Worm (Caenorhabditis elegans) whole organism, mixed stage, embryonic: Measurements from ENCODE around the gene stg-1.

Experiments
- ceh-39 ChIP-seq: fragments of 150-350 bp; optimal IDR thresholded peaks from 2 replicates; lab custom pipeline; 2014; ENCODE audit warnings: missing biosample characterization, missing genetic modification characterization
- elt-1 ChIP-seq: sonication (generic microtip); optimal IDR thresholded peaks from 2 replicates; lab custom pipeline; 2017; ENCODE audit warnings: missing genetic modification characterization, mild to moderate bottlenecking, missing compliant biosample characterization, antibody characterized with exemption, moderate library complexity, borderline replicate concordance; ENCODE audit not compliant: insufficient read depth
- mab-5 ChIP-seq: fragments of 150-350 bp; optimal IDR thresholded peaks from 2 replicates; lab custom pipeline; 2014; ENCODE audit warnings: missing biosample characterization, missing genetic modification characterization
- mep-1 ChIP-seq: fragments of 150-350 bp; optimal IDR thresholded peaks from 2 replicates; lab custom pipeline; 2017; ENCODE audit warnings: missing biosample characterization, missing genetic modification reagents, missing genetic modification characterization, inconsistent platforms
- nhr-237 ChIP-seq: fragments of 150-350 bp; optimal IDR thresholded peaks from 2 replicates; lab custom pipeline; 2014; ENCODE audit warnings: missing biosample characterization, missing genetic modification characterization

DNA sequence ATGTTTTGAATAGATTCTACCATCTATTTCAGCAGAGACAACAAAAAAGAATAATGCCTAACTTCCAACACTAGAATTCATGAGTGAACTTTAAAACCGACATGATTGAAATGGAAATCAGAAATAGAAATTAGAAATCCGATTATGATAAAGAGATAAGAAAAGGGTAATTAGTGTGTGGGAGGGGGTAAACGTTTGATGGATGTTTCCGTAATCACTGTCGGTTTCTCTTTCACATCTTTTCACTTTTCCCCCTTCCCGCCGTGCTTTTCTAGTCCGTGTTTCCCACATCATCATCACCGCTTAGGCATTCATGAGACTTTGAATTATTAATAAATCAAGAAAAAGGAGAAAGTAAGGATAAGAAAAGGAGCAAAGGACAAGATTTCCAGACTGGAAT lies 14.8 kb downstream of the stg-1 start:
- TF ChIP-seq mep-1 (tag; lab: Kevin White, UChicago) (no peak), elt-1 (tag; lab: Kevin White, UChicago) (no peak), nhr-237 (tag; lab: Kevin White, UChicago) (no peak), ceh-39 (tag; lab: Kevin White, UChicago) (no peak), mab-5 (no peak)
